Fruit fly (Drosophila melanogaster): ENCODE measurements around the gene HIP.

The HIP gene

dm6 chrX:3842898-3843297 is 43.9 kb downstream of the HIP start:
- TF ChIP-seq Vsx2 (GFP tag; optimal IDR thresholded peaks at IDR 0.05; ENCODE audit: partially characterized antibody) (peak; percentile 50), Hr83 (GFP tag; optimal IDR thresholded peaks at IDR 0.05; ENCODE audit: poor library complexity, severe bottlenecking) (no peak)

- TF ChIP-seq N (GFP tag; optimal IDR thresholded peaks at IDR 0.05) (no peak), lola (GFP tag; optimal IDR thresholded peaks at IDR 0.05) (no peak), Vsx2 (GFP tag; optimal IDR thresholded peaks at IDR 0.05; ENCODE audit: partially characterized antibody) (peak; percentile 91), psq (GFP tag; optimal IDR thresholded peaks at IDR 0.05) (no peak), OdsH (GFP tag; optimal IDR thresholded peaks at IDR 0.05) (peak; percentile 32), GATAd (GFP tag; optimal IDR thresholded peaks at IDR 0.05) (no peak), Abd-B (GFP tag; optimal IDR thresholded peaks at IDR 0.05) (no peak), rgr (GFP tag; optimal IDR thresholded peaks at IDR 0.05) (peak; percentile 18), ey (GFP tag; optimal IDR thresholded peaks at IDR 0.05) (no peak), sage (GFP tag; optimal IDR thresholded peaks at IDR 0.05) (no peak), jim (GFP tag; optimal IDR thresholded peaks at IDR 0.05) (no peak), HLH106 (tag; optimal IDR thresholded peaks at IDR 0.05) (no peak), Rel (GFP tag; optimal IDR thresholded peaks at IDR 0.05) (peak; percentile 15), Rel (tag; optimal IDR thresholded peaks at IDR 0.05) (peak; percentile 40), dmrt93B (GFP tag; optimal IDR thresholded peaks at IDR 0.05) (no peak), Mio (GFP tag; optimal IDR thresholded peaks at IDR 0.05) (no peak), dl (GFP tag; optimal IDR thresholded peaks at IDR 0.05; ENCODE audit: insufficient read depth in 1 of 2, partially characterized antibody in 2 of 2) (peak; percentile 57 to 59), Hnf4 (GFP tag; optimal IDR thresholded peaks at IDR 0.05) (no peak), brk (GFP tag; optimal IDR thresholded peaks at IDR 0.05) (no peak), h (GFP tag; optimal IDR thresholded peaks at IDR 0.05) (peak; percentile 6), Jra (GFP tag; optimal IDR thresholded peaks at IDR 0.05) (no peak), Hr83 (GFP tag; optimal IDR thresholded peaks at IDR 0.05; ENCODE audit: poor library complexity, severe bottlenecking) (peak; percentile 58), usp (GFP tag; optimal IDR thresholded peaks at IDR 0.05) (no peak), Dif (GFP tag; optimal IDR thresholded peaks at IDR 0.05; ENCODE audit: partially characterized antibody) (peak; percentile 74), Dfd (GFP tag; optimal IDR thresholded peaks at IDR 0.05) (no peak), Sp1 (GFP tag; optimal IDR thresholded peaks at IDR 0.05) (peak; percentile 20), woc (GFP tag; optimal IDR thresholded peaks at IDR 0.05) (no peak)
These were observed 46.6 kb downstream of the HIP start for dm6 chrX:3845340-3846161.

DNA sequence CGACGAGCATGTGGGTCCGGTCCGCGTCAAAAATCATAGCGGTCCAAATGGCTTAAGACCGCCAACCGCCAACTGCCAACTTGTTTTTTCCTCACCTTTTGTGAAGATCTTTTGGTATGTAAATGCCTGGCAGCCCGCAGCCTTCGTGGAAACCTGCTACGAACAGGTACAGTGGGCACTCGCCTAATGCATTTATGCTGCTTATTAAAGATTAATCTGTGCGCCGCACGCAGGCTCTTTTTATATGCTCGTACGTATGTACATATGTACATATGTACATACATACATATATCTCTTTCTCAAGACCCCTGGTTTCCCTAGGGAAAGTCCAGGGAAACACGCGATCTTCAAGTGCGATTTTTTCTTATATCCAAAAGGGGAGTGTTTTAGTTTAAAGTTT is 47.4 kb downstream of the HIP start:
- TF ChIP-seq usp (GFP tag; optimal IDR thresholded peaks at IDR 0.05) (no peak), GATAd (GFP tag; optimal IDR thresholded peaks at IDR 0.05) (no peak), Vsx2 (GFP tag; optimal IDR thresholded peaks at IDR 0.05; ENCODE audit: partially characterized antibody) (no peak), HLH106 (tag; optimal IDR thresholded peaks at IDR 0.05) (no peak), jim (GFP tag; optimal IDR thresholded peaks at IDR 0.05) (no peak), lola (GFP tag; optimal IDR thresholded peaks at IDR 0.05) (no peak), br (GFP tag; optimal IDR thresholded peaks at IDR 0.05) (no peak), dsf (GFP tag; optimal IDR thresholded peaks at IDR 0.05; ENCODE audit: borderline replicate concordance) (no peak)

dm6 chrX:3849419-3850028 is 50.6 kb downstream of the HIP start:
- TF ChIP-seq GATAd (GFP tag; optimal IDR thresholded peaks at IDR 0.05) (no peak), ey (GFP tag; optimal IDR thresholded peaks at IDR 0.05) (no peak), HLH106 (tag; optimal IDR thresholded peaks at IDR 0.05) (no peak), Hr83 (GFP tag; optimal IDR thresholded peaks at IDR 0.05; ENCODE audit: poor library complexity, severe bottlenecking) (no peak), sv (GFP tag; optimal IDR thresholded peaks at IDR 0.05) (no peak), Vsx2 (GFP tag; optimal IDR thresholded peaks at IDR 0.05; ENCODE audit: partially characterized antibody) (no peak), Myc (optimal IDR thresholded peaks at IDR 0.05) (no peak), CG9705 (GFP tag; optimal IDR thresholded peaks at IDR 0.05) (no peak), brk (GFP tag; optimal IDR thresholded peaks at IDR 0.05) (no peak), Mio (GFP tag; optimal IDR thresholded peaks at IDR 0.05) (no peak), foxo (GFP tag; optimal IDR thresholded peaks at IDR 0.05) (no peak), jim (GFP tag; optimal IDR thresholded peaks at IDR 0.05) (no peak)

All from whole organism, wandering third instar larva.